Worm (Caenorhabditis elegans) whole organism, mixed stage, embryonic: ENCODE data around the gene acl-1.

ENCODE experiments used
- cnd-1 ChIP-seq: fragments of 200-800 bp; sonication (Bioruptor generic); optimal IDR thresholded peaks from 2 replicates; lab custom pipeline; 2018; ENCODE audit warnings: mild to moderate bottlenecking, missing genetic modification characterization, missing compliant biosample characterization
- drap-1 ChIP-seq: fragments of 200-800 bp; sonication (Bioruptor generic); optimal IDR thresholded peaks from 3 replicates; lab custom pipeline; 2018; ENCODE audit warnings: mild to moderate bottlenecking, missing genetic modification characterization, missing compliant biosample characterization
- elt-1 ChIP-seq: sonication (generic microtip); optimal IDR thresholded peaks from 2 replicates; lab custom pipeline; 2017; ENCODE audit warnings: missing genetic modification characterization, mild to moderate bottlenecking, missing compliant biosample characterization, antibody characterized with exemption, moderate library complexity, borderline replicate concordance; ENCODE audit not compliant: insufficient read depth
- elt-3 ChIP-seq: fragments of 150-350 bp; optimal IDR thresholded peaks from 2 replicates; lab custom pipeline; 2014; ENCODE audit warnings: missing biosample characterization, missing genetic modification characterization
- lin-32 ChIP-seq: fragments of 200-800 bp; sonication (Bioruptor generic); optimal IDR thresholded peaks from 2 replicates; lab custom pipeline; 2018; ENCODE audit warnings: mild to moderate bottlenecking, missing genetic modification characterization, missing compliant biosample characterization
- mab-5 ChIP-seq: fragments of 150-350 bp; optimal IDR thresholded peaks from 2 replicates; lab custom pipeline; 2014; ENCODE audit warnings: missing biosample characterization, missing genetic modification characterization
- mls-2 ChIP-seq: sonication (generic microtip); optimal IDR thresholded peaks from 2 replicates; lab custom pipeline; 2016; ENCODE audit warnings: mild to moderate bottlenecking, missing genetic modification characterization, moderate library complexity, missing compliant biosample characterization
- nhr-12 ChIP-seq: fragments of 150-350 bp; optimal IDR thresholded peaks from 2 replicates; lab custom pipeline; 2014; ENCODE audit warnings: missing biosample characterization, missing genetic modification characterization
- nhr-237 ChIP-seq: fragments of 150-350 bp; optimal IDR thresholded peaks from 2 replicates; lab custom pipeline; 2014; ENCODE audit warnings: missing biosample characterization, missing genetic modification characterization
- nhr-28 ChIP-seq: fragments of 150-350 bp; optimal IDR thresholded peaks from 2 replicates; lab custom pipeline; 2014; ENCODE audit warnings: missing biosample characterization, missing genetic modification characterization
- sem-2 ChIP-seq: fragments of 200-800 bp; sonication (Bioruptor generic); optimal IDR thresholded peaks from 2 replicates; lab custom pipeline; 2018; ENCODE audit warnings: mild to moderate bottlenecking, missing genetic modification characterization, missing compliant biosample characterization
- snpc-4 ChIP-seq: fragments of 150-350 bp; optimal IDR thresholded peaks from 2 replicates; lab custom pipeline; 2014; ENCODE audit warnings: missing biosample characterization, missing genetic modification characterization
- unc-62 ChIP-seq: fragments of 150-350 bp; optimal IDR thresholded peaks from 2 replicates; lab custom pipeline; 2014; ENCODE audit warnings: missing biosample characterization, missing genetic modification reagents, missing genetic modification characterization

- TF ChIP-seq mls-2 (tag; lab: Kevin White, UChicago) (no peak), nhr-12 (tag; lab: Kevin White, UChicago) (no peak), elt-3 (tag; lab: Kevin White, UChicago) (no peak), elt-1 (no peak), snpc-4 (tag; lab: Kevin White, UChicago) (no peak), mab-5 (no peak), nhr-237 (no peak), cnd-1 (tag; lab: Kevin White, UChicago) (no peak), unc-62 (GFP tag; lab: Kevin White, UChicago) (no peak), lin-32 (GFP tag; lab: Kevin White, UChicago) (no peak), sem-2 (no peak), nhr-28 (tag; lab: Kevin White, UChicago) (no peak), drap-1 (no peak)
These were observed 2.1 kb upstream of the acl-1 start, which contains the start of gene F59F4.3 for ce11 chrX:15847543-15848087.
